Worm (Caenorhabditis elegans) whole organism, young adult: ENCODE measurements around the gene F37C12.14.

Experiments
- C17E4.6 ChIP-seq: fragments of 200-800 bp; sonication (Bioruptor generic); IDR thresholded peaks from 2 replicates; pipeline ENCODE4 v1.3.6; 2022; ENCODE audit warnings: missing genetic modification reagents, missing genetic modification characterization, missing compliant biosample characterization
- K11D2.4 ChIP-seq: fragments of 200-800 bp; sonication (Bioruptor generic); IDR thresholded peaks from 2 replicates; pipeline ENCODE4 v1.3.6; 2022; ENCODE audit warnings: missing genetic modification reagents, missing genetic modification characterization, missing compliant biosample characterization
- K12H6.12 ChIP-seq: fragments of 200-800 bp; sonication (Bioruptor generic); optimal IDR thresholded peaks from 2 replicates; lab custom pipeline; 2018; ENCODE audit warnings: mild to moderate bottlenecking, missing genetic modification characterization, missing compliant biosample characterization
- Y53G8AR.9 ChIP-seq: fragments of 200-800 bp; sonication (Bioruptor generic); conservative IDR thresholded peaks from 2 replicates; pipeline ENCODE4 v1.3.6; 2022; ENCODE audit warnings: missing genetic modification reagents, missing genetic modification characterization, missing compliant biosample characterization
- atf-7 ChIP-seq: sonication (generic microtip); optimal IDR thresholded peaks from 2 replicates; lab custom pipeline; 2017; ENCODE audit warnings: mild to moderate bottlenecking, missing genetic modification characterization, missing compliant biosample characterization
- athp-1 ChIP-seq: sonication (generic microtip); optimal IDR thresholded peaks from 2 replicates; lab custom pipeline; 2017; ENCODE audit warnings: mild to moderate bottlenecking, missing genetic modification characterization, missing compliant biosample characterization
- attf-6 ChIP-seq: fragments of 200-800 bp; sonication (Bioruptor generic); IDR thresholded peaks from 2 replicates; pipeline ENCODE4 v1.3.6; 2022; ENCODE audit warnings: missing genetic modification reagents, missing genetic modification characterization, missing compliant biosample characterization
- ceh-58 ChIP-seq: fragments of 200-800 bp; sonication (Bioruptor generic); IDR thresholded peaks from 2 replicates; pipeline ENCODE4 v1.3.6; 2022; ENCODE audit warnings: missing genetic modification characterization, missing compliant biosample characterization
- chd-7 ChIP-seq: sonication (generic microtip); optimal IDR thresholded peaks from 2 replicates; lab custom pipeline; 2016; ENCODE audit warnings: mild to moderate bottlenecking, missing genetic modification characterization, moderate library complexity, missing compliant biosample characterization
- die-1 ChIP-seq: sonication (generic microtip); optimal IDR thresholded peaks from 2 replicates; lab custom pipeline; 2016; ENCODE audit warnings: missing genotype, mild to moderate bottlenecking, missing genetic modification characterization, missing compliant biosample characterization
- dox-1 ChIP-seq: fragments of 200-800 bp; sonication (Bioruptor generic); IDR thresholded peaks from 2 replicates; pipeline ENCODE4 v1.3.6; 2022; ENCODE audit warnings: missing genetic modification reagents, missing genetic modification characterization, missing compliant biosample characterization
- hmg-1.2 ChIP-seq: fragments of 200-800 bp; sonication (Bioruptor generic); IDR thresholded peaks from 2 replicates; pipeline ENCODE4 v1.3.6; 2022; ENCODE audit warnings: missing genetic modification reagents, missing genetic modification characterization, missing compliant biosample characterization
- hmg-20 ChIP-seq: fragments of 200-800 bp; sonication (Bioruptor generic); IDR thresholded peaks from 2 replicates; pipeline ENCODE4 v1.3.6; 2022; ENCODE audit warnings: missing genetic modification reagents, missing genetic modification characterization, missing compliant biosample characterization
- hsf-1 ChIP-seq: fragments of 200-800 bp; sonication (Bioruptor generic); IDR thresholded peaks from 2 replicates; pipeline ENCODE4 v1.3.6; 2022; ENCODE audit warnings: missing genetic modification reagents, missing genetic modification characterization, missing compliant biosample characterization
- lsl-1 ChIP-seq: fragments of 200-800 bp; sonication (Bioruptor generic); optimal IDR thresholded peaks from 2 replicates; lab custom pipeline; 2018; ENCODE audit warnings: mild to moderate bottlenecking, missing genetic modification characterization, moderate library complexity, missing compliant biosample characterization
- lsy-27 ChIP-seq: sonication (generic microtip); optimal IDR thresholded peaks from 2 replicates; lab custom pipeline; 2017; ENCODE audit warnings: missing genetic modification characterization, mild to moderate bottlenecking, missing compliant biosample characterization, antibody characterized with exemption, missing genotype, borderline replicate concordance; ENCODE audit not compliant: insufficient read depth
- madf-10 ChIP-seq: sonication (generic microtip); optimal IDR thresholded peaks from 2 replicates; lab custom pipeline; 2016; ENCODE audit warnings: mild to moderate bottlenecking, missing genetic modification characterization, missing compliant biosample characterization
- madf-3 ChIP-seq: fragments of 200-800 bp; sonication (Bioruptor generic); IDR thresholded peaks from 2 replicates; pipeline ENCODE4 v1.3.6; 2022; ENCODE audit warnings: missing genetic modification reagents, missing genetic modification characterization, missing compliant biosample characterization
- madf-8 ChIP-seq: fragments of 200-800 bp; sonication (Bioruptor generic); conservative IDR thresholded peaks from 2 replicates; pipeline ENCODE4 v1.3.6; 2022; ENCODE audit warnings: missing genetic modification reagents, missing genetic modification characterization, missing compliant biosample characterization
- mcd-1 ChIP-seq: fragments of 200-800 bp; sonication (Bioruptor generic); IDR thresholded peaks from 2 replicates; pipeline ENCODE4 v1.3.6; 2022; ENCODE audit warnings: missing genetic modification reagents, missing genetic modification characterization, missing compliant biosample characterization
- mxl-1 ChIP-seq: sonication (generic microtip); optimal IDR thresholded peaks from 2 replicates; lab custom pipeline; 2016; ENCODE audit warnings: missing genetic modification characterization, missing compliant biosample characterization
- nfya-1 ChIP-seq: sonication (generic microtip); optimal IDR thresholded peaks from 2 replicates; lab custom pipeline; 2017; ENCODE audit warnings: antibody characterized with exemption, missing compliant biosample characterization, missing genetic modification characterization, borderline replicate concordance; ENCODE audit not compliant: insufficient read depth
- nhr-80 ChIP-seq: sonication (generic microtip); optimal IDR thresholded peaks from 2 replicates; lab custom pipeline; 2016; ENCODE audit warnings: missing genetic modification characterization, missing compliant biosample characterization
- pbrm-1 ChIP-seq: fragments of 200-800 bp; sonication (Bioruptor generic); IDR thresholded peaks from 2 replicates; pipeline ENCODE4 v1.3.6; 2022; ENCODE audit warnings: missing genetic modification reagents, missing genetic modification characterization, missing compliant biosample characterization
- rec-8 ChIP-seq, 2 experiments: sonication (generic microtip); optimal IDR thresholded peaks; 2 replicates each; lab custom pipeline; 2016; ENCODE audit warnings: mild to moderate bottlenecking in 2 of 2, missing genetic modification characterization in 2 of 2, missing genetic modification reagents in 2 of 2, missing genotype in 2 of 2, missing biosample characterization in 1 of 2, missing compliant biosample characterization in 1 of 2, moderate library complexity in 1 of 2
- sdz-38 ChIP-seq: sonication (generic microtip); optimal IDR thresholded peaks from 2 replicates; lab custom pipeline; 2016; ENCODE audit warnings: missing genotype, missing genetic modification characterization, missing compliant biosample characterization
- snpc-3.4 ChIP-seq: sonication (generic microtip); optimal IDR thresholded peaks from 2 replicates; lab custom pipeline; 2017; ENCODE audit warnings: missing genetic modification characterization, mild to moderate bottlenecking, missing compliant biosample characterization, antibody characterized with exemption, moderate library complexity, missing genotype, missing genetic modification reagents
- snpc-4 ChIP-seq, 5 experiments: fragments of 150-350 bp in 1 of 5; sonication (generic microtip) in 4 of 5; optimal IDR thresholded peaks; 2 replicates each; lab custom pipeline; 2014 to 2018; ENCODE audit warnings: missing genetic modification characterization in 5 of 5, missing biosample characterization in 3 of 5, antibody characterized with exemption in 2 of 5, mild to moderate bottlenecking in 2 of 5, missing compliant biosample characterization in 2 of 5, missing genotype in 2 of 5, moderate library complexity in 2 of 5, missing genetic modification reagents in 1 of 5
- somi-1 ChIP-seq: fragments of 200-800 bp; sonication (Bioruptor generic); optimal IDR thresholded peaks from 2 replicates; lab custom pipeline; 2018; ENCODE audit warnings: mild to moderate bottlenecking, missing genetic modification characterization, missing compliant biosample characterization
- ztf-26 ChIP-seq: sonication (generic microtip); optimal IDR thresholded peaks from 2 replicates; lab custom pipeline; 2017; ENCODE audit warnings: missing genetic modification characterization, missing compliant biosample characterization

Gene F37C12.14

DNA sequence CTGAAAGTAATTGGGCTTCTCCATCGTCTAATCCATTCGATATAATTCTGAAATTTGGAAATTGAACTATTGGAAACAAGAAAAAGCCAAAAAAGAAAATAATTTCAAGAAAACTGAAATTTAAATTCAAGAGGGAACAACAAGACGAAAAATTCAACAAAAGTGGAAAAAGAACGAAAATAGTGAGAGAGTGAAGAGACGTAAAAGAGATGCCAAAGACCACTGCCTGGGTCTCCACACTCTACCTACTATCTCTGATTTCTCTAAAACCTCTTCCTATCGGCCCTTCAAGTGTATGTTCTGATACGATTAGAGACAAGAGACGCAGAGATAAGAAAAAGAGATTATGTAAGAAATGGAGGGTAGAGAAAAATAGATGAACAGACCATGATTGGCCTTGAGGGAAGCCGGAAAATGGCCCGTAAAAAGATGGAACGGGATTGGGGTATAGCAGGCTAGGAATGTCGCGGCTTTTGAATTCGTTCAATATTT lies 31.6 kb downstream of the F37C12.14 start, which contains the start of gene ogt-1 (continued):
- TF ChIP-seq atf-7 (peak; percentile 75), sdz-38 (tag; lab: Kevin White, UChicago) (no peak), madf-10 (peak; percentile 5), snpc-3.4 (peak; percentile 64), chd-7 (tag; lab: Kevin White, UChicago) (peak; percentile 25), hmg-1.2 (peak; percentile 89), nhr-80 (peak; percentile 4), athp-1 (tag; lab: Kevin White, UChicago) (peak; percentile 13), Y53G8AR.9 (GFP tag; lab: Robert Waterston, UW) (0 out of 2 replicates have a peak, but pooled peaks have one; percentile 48), K12H6.12 (peak; percentile 63), rec-8 (tag; optimal IDR thresholded peaks at IDR 0.05; lab: Kevin White, UChicago) (no peak), die-1 (tag; lab: Kevin White, UChicago) (peak; percentile 15), dox-1 (GFP tag; lab: Robert Waterston, UW) (peak; percentile 65)

DNA sequence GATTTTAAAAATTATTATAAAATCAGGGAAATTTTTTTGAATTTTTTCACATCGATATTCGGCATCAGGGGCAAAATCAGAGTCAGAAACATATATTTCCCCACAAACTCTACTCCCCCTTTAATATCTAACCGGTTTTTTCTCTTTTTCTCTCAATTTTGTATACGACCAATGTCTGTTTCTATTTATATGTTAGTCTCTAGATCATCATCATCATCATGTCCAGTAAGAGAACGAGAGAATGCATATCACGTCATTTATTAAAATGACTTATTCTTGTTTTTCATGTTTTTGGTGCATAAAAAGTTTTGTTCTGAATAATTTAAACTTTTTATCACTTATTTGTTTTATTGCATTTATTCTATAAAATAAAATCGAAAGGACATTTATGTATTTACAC lies 32.8 kb downstream of the F37C12.14 start:
- TF ChIP-seq chd-7 (tag; lab: Kevin White, UChicago), result no peak
- TF ChIP-seq ztf-26 (tag; lab: Kevin White, UChicago), result no peak
- TF ChIP-seq K11D2.4 (GFP tag; lab: Robert Waterston, UW), result no peak
- no peak for TF ChIP-seq pbrm-1 (GFP tag; lab: Robert Waterston, UW)
- TF ChIP-seq lsl-1 (GFP tag; lab: Kevin White, UChicago), result no peak
- TF ChIP-seq, all 124 proteins: peak for 0

DNA sequence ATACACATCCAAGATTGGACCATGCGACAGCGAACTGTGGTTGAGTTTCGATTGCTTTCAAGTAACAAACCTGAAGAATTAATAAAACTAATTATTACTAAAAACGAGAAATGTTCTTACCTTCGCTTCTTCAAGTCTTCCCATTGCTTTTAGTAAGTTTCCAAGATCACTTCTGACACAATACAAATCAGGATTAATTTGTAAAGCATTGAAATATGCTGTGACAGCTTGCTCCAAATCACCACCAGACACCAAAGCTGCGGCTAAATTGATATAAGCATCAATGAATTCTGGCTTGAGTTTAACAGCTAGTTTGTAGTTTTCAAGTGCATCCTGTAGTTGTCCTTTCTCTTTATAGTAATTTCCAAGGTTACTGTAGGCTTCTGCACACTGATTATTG lies 35.2 kb downstream of the F37C12.14 start:
- no peak for TF ChIP-seq hmg-1.2
- TF ChIP-seq hsf-1 (GFP tag; lab: Robert Waterston, UW), result no peak
- TF ChIP-seq ceh-58, result no peak
- TF ChIP-seq attf-6 (GFP tag; lab: Robert Waterston, UW), result no peak
- TF ChIP-seq lsl-1 (GFP tag; lab: Kevin White, UChicago), result no peak
- no peak for TF ChIP-seq mcd-1 (GFP tag; lab: Robert Waterston, UW)
- TF ChIP-seq snpc-4 (GFP tag; optimal IDR thresholded peaks at IDR 0.05; lab: Kevin White, UChicago), result no peak
- no peak for TF ChIP-seq snpc-4 (tag; optimal IDR thresholded peaks at IDR 0.05; lab: Kevin White, UChicago)
- no peak for TF ChIP-seq madf-8
- TF ChIP-seq mxl-1 (tag; lab: Kevin White, UChicago), result no peak
- no peak for TF ChIP-seq nfya-1 (tag; lab: Kevin White, UChicago)

ce11 chrIII:7148191-7148590 lies 37.2 kb downstream of the F37C12.14 start:
- TF ChIP-seq C17E4.6, result no peak
- TF ChIP-seq, all 124 proteins: peak for 0

ce11 chrIII:7146341-7146740 lies 39.0 kb downstream of the F37C12.14 start:
- TF ChIP-seq lsy-27 (tag; lab: Kevin White, UChicago), result no peak
- 0 out of 2 replicates have a peak, but pooled peaks have one; percentile 26 for TF ChIP-seq madf-3
- no peak for TF ChIP-seq somi-1 (GFP tag; lab: Kevin White, UChicago)
- TF ChIP-seq hmg-20 (GFP tag; lab: Robert Waterston, UW), result no peak
